Worm (Caenorhabditis elegans) whole organism, L2 larva: ENCODE results near the gene nspd-5.

Experiments
- egl-27 ChIP-seq: sonication (generic microtip); optimal IDR thresholded peaks from 3 replicates; lab custom pipeline; 2017; ENCODE audit warnings: missing biosample characterization, missing genetic modification reagents, missing genetic modification characterization
- sem-4 ChIP-seq: fragments of 150-350 bp; optimal IDR thresholded peaks from 2 replicates; lab custom pipeline; 2014; ENCODE audit warnings: missing biosample characterization, missing genetic modification reagents, missing genetic modification characterization

DNA sequence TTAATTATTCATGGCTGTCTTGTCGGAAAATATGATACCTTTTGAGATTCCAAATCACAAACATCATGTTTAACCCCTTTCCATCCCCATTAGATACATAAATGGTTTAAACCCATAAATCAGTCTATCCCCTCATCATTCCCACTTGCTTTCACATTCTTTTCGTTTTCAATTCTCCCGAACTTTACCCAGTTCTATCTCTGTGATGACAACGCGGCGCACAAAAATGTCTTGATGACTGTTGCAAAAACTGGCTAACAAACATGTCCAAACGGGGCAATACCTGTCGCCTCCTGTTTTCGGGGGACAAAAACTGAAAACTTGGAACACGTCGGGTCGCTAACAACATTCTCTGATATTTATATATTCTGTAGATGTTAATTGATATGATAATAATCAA lies 5.9 kb upstream of the nspd-5 start:
- TF ChIP-seq sem-4 (tag; lab: Kevin White, UChicago) = no peak
- no peak for TF ChIP-seq egl-27 (tag; lab: Kevin White, UChicago)
